Worm (Caenorhabditis elegans) whole organism, L4/young adult: Measurements from ENCODE around the gene C16A3.6.

Experiments used
- W03F9.2 ChIP-seq: fragments of 150-350 bp; optimal IDR thresholded peaks from 2 replicates; lab custom pipeline; 2014; ENCODE audit warnings: missing biosample characterization, missing genetic modification characterization
- dao-5 ChIP-seq: sonication (generic microtip); optimal IDR thresholded peaks from 2 replicates; lab custom pipeline; 2016; ENCODE audit warnings: missing genotype, missing genetic modification characterization, moderate library complexity, missing compliant biosample characterization
- him-1 ChIP-seq: sonication (generic microtip); optimal IDR thresholded peaks from 2 replicates; lab custom pipeline; 2016; ENCODE audit warnings: missing genotype, missing genetic modification reagents, missing genetic modification characterization, missing compliant biosample characterization

DNA sequence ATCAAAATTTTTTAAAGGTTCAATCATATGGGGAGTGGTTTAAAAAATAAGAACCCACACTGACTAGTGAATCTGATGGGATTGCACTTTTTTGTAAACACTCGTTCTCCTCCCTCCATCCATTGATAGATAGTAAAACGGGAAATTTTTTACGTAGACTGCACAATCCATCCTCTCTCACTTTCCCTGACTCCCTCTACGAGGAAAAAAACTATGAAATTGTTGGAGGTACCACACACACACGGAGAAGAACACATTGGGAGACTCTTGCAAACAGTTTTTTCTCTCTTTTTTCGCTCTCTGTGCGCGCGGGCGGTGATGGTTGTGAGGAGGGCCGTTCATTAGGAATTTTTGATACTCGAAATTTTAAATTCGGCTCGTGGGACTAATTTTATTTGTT is 23.7 kb upstream of the C16A3.6 start:
- TF ChIP-seq dao-5 (tag; lab: Kevin White, UChicago) (no peak), him-1 (tag; lab: Kevin White, UChicago) (no peak), W03F9.2 (no peak)
